Worm (Caenorhabditis elegans): ENCODE data around the gene C45G9.9.
"Not testable (repeated sequence)": the region's sequence is repeated elsewhere in the genome, so short reads cannot be mapped to it uniquely, and the experiment has no call there.

The C45G9.9 gene

DNA sequence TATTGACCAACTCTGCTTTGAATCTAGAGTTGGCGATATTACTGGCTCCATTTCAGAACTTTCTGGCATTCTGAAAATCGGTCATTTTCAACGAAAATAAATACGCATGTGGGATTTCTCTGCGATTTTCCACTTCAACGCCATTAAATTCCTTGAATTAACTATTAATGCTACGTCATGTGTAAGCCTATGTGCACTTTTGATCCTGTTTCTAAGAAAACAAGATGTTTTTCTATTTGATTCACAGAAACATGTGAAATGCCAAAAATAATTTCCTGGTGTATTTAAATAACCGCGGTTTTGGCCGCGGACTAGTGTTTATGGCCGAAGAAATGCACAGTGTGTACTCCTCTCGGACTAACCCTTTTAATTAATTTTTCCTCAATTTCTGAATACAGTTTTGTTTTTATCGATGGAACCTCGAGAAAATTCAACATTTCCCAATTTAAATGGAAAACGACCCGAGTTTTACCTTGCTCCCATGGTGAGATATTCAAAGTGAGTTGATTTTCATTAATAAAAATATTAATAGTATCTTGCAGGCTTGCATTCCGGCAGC lies 13.1 kb upstream of the C45G9.9 start, which contains the start of the genes C45G9.11 and C45G9.2 (continued):
- TF ChIP-seq lsy-12 (tag; optimal IDR thresholded peaks at IDR 0.05), result peak; percentile 46

DNA sequence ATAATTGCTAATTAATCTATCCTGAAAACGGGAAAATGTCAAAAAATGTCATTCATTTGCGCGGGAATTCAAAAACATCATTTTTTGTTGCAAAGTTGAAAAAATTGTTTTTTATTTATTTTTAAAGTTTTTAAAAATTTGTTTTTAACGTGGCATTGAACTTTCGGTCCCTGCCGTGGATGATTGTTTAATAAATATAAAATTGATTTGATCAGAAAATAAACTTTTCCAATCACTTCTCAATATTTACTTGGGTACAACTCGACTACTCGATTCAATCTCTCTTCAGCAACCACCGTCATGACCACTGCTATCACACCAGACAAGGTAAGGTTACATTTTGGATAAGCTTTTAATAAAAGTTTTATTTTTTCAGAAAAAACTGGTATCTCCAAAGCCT lies 6.8 kb upstream of the C45G9.9 start, which contains the start of gene C45G9.4:
C45G9.4 (plus strand) TSS at position 301 of the 400 bp plus-strand sequence.
- TF ChIP-seq R02D3.7, egl-27, elt-3 (tag; optimal IDR thresholded peaks at IDR 0.05): not testable (repeated sequence)

DNA sequence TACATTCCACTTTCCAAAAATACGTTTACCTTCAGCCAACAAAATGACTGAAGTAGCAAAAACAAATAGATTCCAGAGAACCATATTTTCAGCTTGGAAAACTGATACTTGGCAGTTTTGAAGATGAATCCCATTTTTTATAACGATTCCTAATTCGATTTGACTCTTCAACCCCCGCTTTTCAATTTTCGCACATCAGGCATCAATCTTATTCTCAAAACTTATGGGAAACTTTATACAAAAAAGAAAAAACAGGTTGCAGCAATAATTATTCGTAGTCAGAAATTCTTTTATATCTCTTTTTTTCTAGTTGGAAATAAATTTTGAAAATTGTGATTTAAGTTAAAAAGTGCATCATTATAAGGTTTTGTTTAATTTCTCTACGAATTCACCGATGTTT lies 6.2 kb upstream of the C45G9.9 start, which contains the start of gene C45G9.10:
C45G9.10 (minus strand) TSS at position 101 of the 400 bp plus-strand sequence.
- no peak for TF ChIP-seq aly-2 (tag; optimal IDR thresholded peaks at IDR 0.05)
- no peak for TF ChIP-seq tbx-2 (tag; optimal IDR thresholded peaks at IDR 0.05)
- no peak for TF ChIP-seq zag-1 (tag; optimal IDR thresholded peaks at IDR 0.05)
- no peak for TF ChIP-seq nfya-1 (tag; optimal IDR thresholded peaks at IDR 0.05; ENCODE audit: insufficient read depth)
- no peak for TF ChIP-seq ztf-4 (tag; optimal IDR thresholded peaks at IDR 0.05)
- no peak for TF ChIP-seq nhr-237 (tag; optimal IDR thresholded peaks at IDR 0.05)
- TF ChIP-seq egl-5 (tag; optimal IDR thresholded peaks at IDR 0.05), result no peak

DNA sequence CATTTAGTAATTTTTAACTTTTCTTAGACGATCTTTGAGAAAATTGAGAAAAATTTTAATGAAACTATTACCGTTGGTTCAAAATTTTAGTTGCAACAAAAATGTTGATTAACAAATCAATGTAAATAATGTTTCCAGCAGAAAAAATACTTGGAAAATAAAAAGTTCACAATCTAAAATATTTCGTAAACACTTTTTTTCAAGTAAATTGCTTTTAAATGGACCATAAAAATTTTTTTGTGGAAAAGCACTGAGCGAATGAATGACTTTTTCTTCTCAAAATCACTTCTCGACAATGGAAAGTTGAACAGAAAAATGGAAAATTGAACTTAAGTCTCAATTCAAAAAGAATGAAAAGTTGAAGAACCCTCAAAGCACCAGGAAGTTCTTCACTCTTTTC lies 2.1 kb downstream of the C45G9.9 start, which contains the start of gene C45G9.8:
C45G9.8 (minus strand) TSS at position 101 of the 400 bp plus-strand sequence.
- no peak for TF ChIP-seq skn-1 (tag; optimal IDR thresholded peaks at IDR 0.05)
- TF ChIP-seq elt-2 (tag; optimal IDR thresholded peaks at IDR 0.05), result no peak
- TF ChIP-seq ZK546.5 (tag; optimal IDR thresholded peaks at IDR 0.05), result no peak
- no peak for TF ChIP-seq nhr-77 (tag; optimal IDR thresholded peaks at IDR 0.05)
- TF ChIP-seq snpc-4 (tag; optimal IDR thresholded peaks at IDR 0.05), result no peak
- no peak for TF ChIP-seq tbx-2 (tag; optimal IDR thresholded peaks at IDR 0.05)
- TF ChIP-seq unc-39 (tag; optimal IDR thresholded peaks at IDR 0.05), result no peak
- TF ChIP-seq nhr-237 (tag; optimal IDR thresholded peaks at IDR 0.05), result no peak
- TF ChIP-seq fkh-2 (tag; optimal IDR thresholded peaks at IDR 0.05), result no peak
- TF ChIP-seq ceh-9 (tag; optimal IDR thresholded peaks at IDR 0.05), result no peak
- no peak for TF ChIP-seq lin-15B (tag; optimal IDR thresholded peaks at IDR 0.05)
- no peak for TF ChIP-seq nhr-28 (tag; optimal IDR thresholded peaks at IDR 0.05)
- no peak for TF ChIP-seq mdl-1 (tag; optimal IDR thresholded peaks at IDR 0.05)

DNA sequence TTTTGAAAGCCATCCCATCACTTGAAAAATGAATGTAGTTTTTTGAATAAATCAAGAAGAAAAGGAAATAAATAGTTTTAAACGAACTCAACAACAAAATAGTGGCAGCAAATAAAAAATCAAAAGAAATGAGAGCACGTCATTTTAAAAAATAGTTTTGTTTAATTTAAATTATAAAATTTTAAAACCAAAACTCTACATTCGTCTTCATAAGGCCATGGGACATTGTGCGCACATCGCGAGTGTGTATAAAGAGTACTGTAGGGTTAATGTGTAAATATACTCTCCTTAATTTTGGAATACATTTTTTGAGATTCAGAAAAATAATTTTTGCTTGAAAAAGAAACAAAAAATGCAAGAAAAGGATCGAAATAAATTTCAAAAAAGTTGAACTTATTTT lies 3.7 kb downstream of the C45G9.9 start, which contains the start of gene C45G9.15:
C45G9.15 (minus strand) TSS at position 101 of the 400 bp plus-strand sequence.
- TF ChIP-seq fkh-10 (GFP tag; optimal IDR thresholded peaks at IDR 0.05), result no peak
- no peak for TF ChIP-seq lsy-12 (tag; optimal IDR thresholded peaks at IDR 0.05)
- TF ChIP-seq ceh-16 (tag; optimal IDR thresholded peaks at IDR 0.05), result no peak
- TF ChIP-seq jun-1 (tag; optimal IDR thresholded peaks at IDR 0.05), result no peak
- no peak for TF ChIP-seq ceh-28 (tag; optimal IDR thresholded peaks at IDR 0.05)
- no peak for TF ChIP-seq ceh-82 (tag; optimal IDR thresholded peaks at IDR 0.05)
- no peak for TF ChIP-seq nhr-77 (tag; optimal IDR thresholded peaks at IDR 0.05)
- no peak for TF ChIP-seq unc-39 (tag; optimal IDR thresholded peaks at IDR 0.05)
- no peak for TF ChIP-seq unc-62 (GFP tag; optimal IDR thresholded peaks at IDR 0.05)
- TF ChIP-seq snpc-4 (tag; optimal IDR thresholded peaks at IDR 0.05), result no peak
- no peak for TF ChIP-seq aly-2 (tag; optimal IDR thresholded peaks at IDR 0.05)
- TF ChIP-seq nhr-43 (tag; optimal IDR thresholded peaks at IDR 0.05; ENCODE audit: poor library complexity, severe bottlenecking), result no peak
- TF ChIP-seq ZK546.5 (tag; optimal IDR thresholded peaks at IDR 0.05), result no peak
- TF ChIP-seq sea-2 (GFP tag; optimal IDR thresholded peaks at IDR 0.05), result no peak
- TF ChIP-seq ztf-4 (tag; optimal IDR thresholded peaks at IDR 0.05), result no peak
- no peak for TF ChIP-seq egl-27 (tag; optimal IDR thresholded peaks at IDR 0.05)
- TF ChIP-seq tbx-2 (tag; optimal IDR thresholded peaks at IDR 0.05), result no peak

DNA sequence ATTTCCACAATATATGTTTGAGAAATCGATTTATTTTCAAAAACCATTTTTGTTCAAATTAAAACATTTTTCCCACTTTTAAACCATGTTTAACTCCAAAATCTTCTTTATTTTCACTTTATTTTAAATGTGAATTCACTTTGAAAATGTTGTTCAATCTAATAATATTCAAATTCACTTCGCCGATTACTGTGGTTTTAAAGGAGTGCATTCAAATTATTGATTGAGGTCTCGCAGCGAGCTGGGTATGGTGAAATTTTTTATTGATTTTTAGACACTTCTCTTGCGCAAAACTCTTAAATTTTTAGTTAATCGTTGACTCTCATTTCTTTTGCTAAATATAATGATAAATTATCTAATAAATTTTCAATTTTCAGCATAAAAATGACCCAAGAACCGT lies 7.9 kb downstream of the C45G9.9 start, which contains the start of gene C45G9.5:
C45G9.5 (plus strand) TSS at position 378 of the 400 bp plus-strand sequence.
- no peak for TF ChIP-seq ceh-82 (tag; optimal IDR thresholded peaks at IDR 0.05)
- no peak for TF ChIP-seq unc-39 (tag; optimal IDR thresholded peaks at IDR 0.05)
- no peak for TF ChIP-seq hmg-11 (tag; optimal IDR thresholded peaks at IDR 0.05)
- TF ChIP-seq ama-1 (optimal IDR thresholded peaks at IDR 0.05), result no peak

Data from whole organism, L3 larva.